Fruit fly (Drosophila melanogaster) whole organism, embryonic: Measurements from ENCODE around the gene CG3348.

Experiments used
- Ada2b ChIP-seq: fragments of 200-800 bp; sonication (Bioruptor generic); IDR thresholded peaks from 2 replicates; pipeline ENCODE4 v1.3.6; 2022; ENCODE audit warnings: missing biosample characterization, missing genetic modification characterization
- BEAF-32 ChIP-seq: fragments of 200-800 bp; sonication (Bioruptor generic); optimal IDR thresholded peaks from 3 replicates; lab custom pipeline; 2017; ENCODE audit warnings: missing biosample characterization, missing genetic modification characterization, mild to moderate bottlenecking, moderate library complexity, missing genetic modification reagents
- Bdp1 ChIP-seq: fragments of 200-800 bp; sonication (Bioruptor generic); optimal IDR thresholded peaks from 3 replicates; lab custom pipeline; 2016; ENCODE audit warnings: missing biosample characterization, missing genetic modification characterization
- CG10274 ChIP-seq: fragments of 200-800 bp; sonication (Bioruptor generic); optimal IDR thresholded peaks from 3 replicates; lab custom pipeline; 2017; ENCODE audit warnings: missing biosample characterization, mild to moderate bottlenecking, missing genetic modification characterization
- CG10654 ChIP-seq: fragments of 200-800 bp; sonication (Bioruptor generic); optimal IDR thresholded peaks from 2 replicates; lab custom pipeline; 2016; ENCODE audit warnings: missing biosample characterization, missing genetic modification characterization
- CG11093 ChIP-seq: fragments of 200-800 bp; sonication (Bioruptor generic); IDR thresholded peaks from 3 replicates; pipeline ENCODE4 v1.3.6; 2022; ENCODE audit warnings: missing biosample characterization, missing genetic modification characterization
- CG11504 ChIP-seq: fragments of 200-800 bp; sonication (Bioruptor generic); optimal IDR thresholded peaks from 3 replicates; lab custom pipeline; 2019; ENCODE audit warnings: missing biosample characterization, mild to moderate bottlenecking, missing genetic modification characterization, moderate library complexity
- CG12155 ChIP-seq: fragments of 200-800 bp; sonication (Bioruptor generic); optimal IDR thresholded peaks from 3 replicates; lab custom pipeline; 2016; ENCODE audit warnings: missing biosample characterization, missing genetic modification characterization
- CG13287 ChIP-seq: fragments of 200-800 bp; sonication (Bioruptor generic); IDR thresholded peaks from 2 replicates; pipeline ENCODE4 v1.3.6; 2022; ENCODE audit warnings: missing biosample characterization, missing genetic modification characterization; ENCODE audit not compliant: partially characterized antibody
- CG13296 ChIP-seq: fragments of 200-800 bp; sonication (Bioruptor generic); optimal IDR thresholded peaks from 3 replicates; lab custom pipeline; 2018; ENCODE audit warnings: missing biosample characterization, mild to moderate bottlenecking, missing genetic modification characterization
- CG13894 ChIP-seq: fragments of 200-800 bp; sonication (Bioruptor generic); optimal IDR thresholded peaks from 3 replicates; lab custom pipeline; 2018; ENCODE audit warnings: missing biosample characterization, mild to moderate bottlenecking, missing genetic modification characterization, moderate library complexity
- CG14050 ChIP-seq: fragments of 200-800 bp; sonication (Bioruptor generic); IDR thresholded peaks from 3 replicates; pipeline ENCODE4 v1.3.6; 2022; ENCODE audit warnings: missing biosample characterization, missing genetic modification characterization
- CG15073 ChIP-seq: fragments of 200-800 bp; sonication (Bioruptor generic); optimal IDR thresholded peaks from 2 replicates; lab custom pipeline; 2016; ENCODE audit warnings: missing biosample characterization, missing genetic modification characterization
- CG15479 ChIP-seq: fragments of 200-800 bp; sonication (Bioruptor generic); optimal IDR thresholded peaks from 3 replicates; lab custom pipeline; 2019; ENCODE audit warnings: missing biosample characterization, mild to moderate bottlenecking, missing genetic modification characterization, moderate library complexity
- CG15514 ChIP-seq: fragments of 200-800 bp; sonication (Bioruptor generic); optimal IDR thresholded peaks from 3 replicates; lab custom pipeline; 2017; ENCODE audit warnings: missing biosample characterization, missing genetic modification characterization, mild to moderate bottlenecking, moderate library complexity, missing genetic modification reagents
- CG17612 ChIP-seq: fragments of 200-800 bp; sonication (Bioruptor generic); IDR thresholded peaks from 2 replicates; pipeline ENCODE4 v1.3.6; 2022; ENCODE audit warnings: missing biosample characterization, missing genetic modification characterization
- CG18011 ChIP-seq: fragments of 200-800 bp; sonication (Bioruptor generic); optimal IDR thresholded peaks from 2 replicates; lab custom pipeline; 2017; ENCODE audit warnings: missing biosample characterization, missing genetic modification characterization, mild to moderate bottlenecking, moderate library complexity, missing genotype
- CG2875 ChIP-seq: fragments of 200-800 bp; sonication (Bioruptor generic); optimal IDR thresholded peaks from 2 replicates; lab custom pipeline; 2017; ENCODE audit warnings: missing biosample characterization, mild to moderate bottlenecking, missing genetic modification characterization, missing genetic modification reagents
- CG3065 ChIP-seq: fragments of 200-800 bp; sonication (Bioruptor generic); optimal IDR thresholded peaks from 2 replicates; lab custom pipeline; 2016; ENCODE audit warnings: missing biosample characterization, missing genetic modification characterization
- CG3281 ChIP-seq: fragments of 200-800 bp; sonication (Bioruptor generic); optimal IDR thresholded peaks from 3 replicates; lab custom pipeline; 2017; ENCODE audit warnings: missing biosample characterization, mild to moderate bottlenecking, missing genetic modification characterization
- CG34376 ChIP-seq: fragments of 200-800 bp; sonication (Bioruptor generic); optimal IDR thresholded peaks from 2 replicates; lab custom pipeline; 2018; ENCODE audit warnings: missing biosample characterization, mild to moderate bottlenecking, missing genetic modification characterization
- CG4328 ChIP-seq: fragments of 200-800 bp; sonication (Bioruptor generic); optimal IDR thresholded peaks from 3 replicates; lab custom pipeline; 2017; ENCODE audit warnings: missing biosample characterization, missing genetic modification reagents, missing genetic modification characterization
- CG4730 ChIP-seq: fragments of 200-800 bp; sonication (Bioruptor generic); IDR thresholded peaks from 2 replicates; pipeline ENCODE4 v1.3.6; 2022; ENCODE audit warnings: missing biosample characterization, missing genetic modification characterization
- CG6254 ChIP-seq: fragments of 200-800 bp; sonication (Bioruptor generic); optimal IDR thresholded peaks from 3 replicates; lab custom pipeline; 2017; ENCODE audit warnings: mild to moderate bottlenecking, missing biosample characterization, missing genetic modification reagents, missing genetic modification characterization
- CG7745 ChIP-seq: fragments of 200-800 bp; sonication (Bioruptor generic); optimal IDR thresholded peaks from 2 replicates; lab custom pipeline; 2018; ENCODE audit warnings: missing biosample characterization, mild to moderate bottlenecking, missing genetic modification characterization, moderate library complexity
- CG7987 ChIP-seq: fragments of 200-800 bp; sonication (Bioruptor generic); optimal IDR thresholded peaks from 2 replicates; lab custom pipeline; 2018; ENCODE audit warnings: missing biosample characterization, mild to moderate bottlenecking, missing genetic modification characterization, moderate library complexity
- CHES-1-like ChIP-seq: fragments of 200-800 bp; sonication (Bioruptor generic); optimal IDR thresholded peaks from 2 replicates; lab custom pipeline; 2016; ENCODE audit warnings: missing biosample characterization, missing genetic modification characterization
- CoRest ChIP-seq: fragments of 200-800 bp; sonication (Bioruptor generic); optimal IDR thresholded peaks from 3 replicates; lab custom pipeline; 2018; ENCODE audit warnings: missing biosample characterization, mild to moderate bottlenecking, missing genetic modification characterization, moderate library complexity
- GATAe ChIP-seq: fragments of 200-800 bp; sonication (Bioruptor generic); conservative IDR thresholded peaks from 2 replicates; pipeline ENCODE4 v1.3.6; 2022; ENCODE audit warnings: missing biosample characterization, missing genetic modification characterization
- HLH4C ChIP-seq: fragments of 200-800 bp; sonication (Bioruptor generic); IDR thresholded peaks from 3 replicates; pipeline ENCODE4 v1.3.6; 2022; ENCODE audit warnings: missing biosample characterization, missing genetic modification characterization; ENCODE audit not compliant: partially characterized antibody
- Hand ChIP-seq: fragments of 200-800 bp; sonication (Bioruptor generic); optimal IDR thresholded peaks from 2 replicates; lab custom pipeline; 2017; ENCODE audit warnings: mild to moderate bottlenecking, missing biosample characterization, missing genetic modification reagents, missing genetic modification characterization
- Hr3 ChIP-seq: fragments of 200-800 bp; sonication (Bioruptor generic); optimal IDR thresholded peaks from 3 replicates; lab custom pipeline; 2016; ENCODE audit warnings: missing biosample characterization, missing genetic modification characterization
- NC2β ChIP-seq: fragments of 200-800 bp; sonication (Bioruptor generic); optimal IDR thresholded peaks from 2 replicates; lab custom pipeline; 2016; ENCODE audit warnings: missing biosample characterization, missing genetic modification characterization
- Neu2 ChIP-seq: fragments of 200-800 bp; sonication (Bioruptor generic); optimal IDR thresholded peaks from 3 replicates; lab custom pipeline; 2016; ENCODE audit warnings: missing biosample characterization, missing genetic modification characterization, borderline replicate concordance
- Stat92E ChIP-seq, 3 experiments: fragments of >200 bp in 2 of 3; fragments of 200-800 bp in 1 of 3; sonication (Bioruptor generic) in 1 of 3; optimal IDR thresholded peaks; 2 replicates each; lab custom pipeline; 2017 to 2019; ENCODE audit warnings: missing biosample characterization in 3 of 3, missing genetic modification characterization in 3 of 3, mild to moderate bottlenecking in 1 of 3, moderate library complexity in 1 of 3
- Trl ChIP-seq, 3 experiments: fragments of >200 bp in 2 of 3; fragments of 200-800 bp in 1 of 3; sonication (Bioruptor generic) in 1 of 3; optimal IDR thresholded peaks; 2 replicates in 1 of 3; 3 replicates in 2 of 3; lab custom pipeline; 2016 to 2017; ENCODE audit warnings: missing biosample characterization in 1 of 3, missing genetic modification characterization in 1 of 3
- abd-A ChIP-seq: fragments of 200-800 bp; sonication (Bioruptor generic); optimal IDR thresholded peaks from 3 replicates; lab custom pipeline; 2019; ENCODE audit warnings: missing biosample characterization, mild to moderate bottlenecking, missing genetic modification characterization, moderate library complexity
- ash1 ChIP-seq: fragments of 200-800 bp; sonication (Bioruptor generic); optimal IDR thresholded peaks from 2 replicates; lab custom pipeline; 2018; ENCODE audit warnings: missing biosample characterization, mild to moderate bottlenecking, missing genetic modification characterization
- bbx ChIP-seq: fragments of 200-800 bp; sonication (Bioruptor generic); IDR thresholded peaks from 2 replicates; pipeline ENCODE4 v1.3.6; 2022; ENCODE audit warnings: missing biosample characterization, missing genetic modification characterization; ENCODE audit not compliant: partially characterized antibody
- bcd ChIP-seq: fragments of 200-800 bp; sonication (Bioruptor generic); optimal IDR thresholded peaks from 2 replicates; lab custom pipeline; 2017; ENCODE audit warnings: missing biosample characterization, mild to moderate bottlenecking, missing genetic modification characterization
- en ChIP-seq: fragments of 200-800 bp; sonication (Bioruptor generic); optimal IDR thresholded peaks from 2 replicates; lab custom pipeline; 2016; ENCODE audit warnings: missing biosample characterization, missing genetic modification characterization
- gce ChIP-seq: fragments of 200-800 bp; sonication (Bioruptor generic); IDR thresholded peaks from 3 replicates; pipeline ENCODE4 v1.3.6; 2022; ENCODE audit warnings: missing biosample characterization, missing genetic modification characterization
- grn ChIP-seq: fragments of 200-800 bp; sonication (Bioruptor generic); optimal IDR thresholded peaks from 3 replicates; lab custom pipeline; 2017; ENCODE audit warnings: missing biosample characterization, missing genetic modification characterization
- her ChIP-seq: fragments of 200-800 bp; sonication (Bioruptor generic); optimal IDR thresholded peaks from 2 replicates; lab custom pipeline; 2016; ENCODE audit warnings: missing biosample characterization, missing genetic modification characterization
- lab ChIP-seq: fragments of 200-800 bp; sonication (Bioruptor generic); optimal IDR thresholded peaks from 3 replicates; lab custom pipeline; 2017; ENCODE audit warnings: missing biosample characterization, missing genetic modification characterization, mild to moderate bottlenecking, moderate library complexity, missing genetic modification reagents
- pb ChIP-seq: fragments of 200-800 bp; sonication (Bioruptor generic); optimal IDR thresholded peaks from 3 replicates; lab custom pipeline; 2016; ENCODE audit warnings: missing biosample characterization, missing genetic modification characterization
- sd ChIP-seq: fragments of 200-800 bp; sonication (Bioruptor generic); optimal IDR thresholded peaks from 3 replicates; lab custom pipeline; 2018; ENCODE audit warnings: missing biosample characterization, mild to moderate bottlenecking, missing genetic modification characterization, moderate library complexity

CG3348 gene

DNA sequence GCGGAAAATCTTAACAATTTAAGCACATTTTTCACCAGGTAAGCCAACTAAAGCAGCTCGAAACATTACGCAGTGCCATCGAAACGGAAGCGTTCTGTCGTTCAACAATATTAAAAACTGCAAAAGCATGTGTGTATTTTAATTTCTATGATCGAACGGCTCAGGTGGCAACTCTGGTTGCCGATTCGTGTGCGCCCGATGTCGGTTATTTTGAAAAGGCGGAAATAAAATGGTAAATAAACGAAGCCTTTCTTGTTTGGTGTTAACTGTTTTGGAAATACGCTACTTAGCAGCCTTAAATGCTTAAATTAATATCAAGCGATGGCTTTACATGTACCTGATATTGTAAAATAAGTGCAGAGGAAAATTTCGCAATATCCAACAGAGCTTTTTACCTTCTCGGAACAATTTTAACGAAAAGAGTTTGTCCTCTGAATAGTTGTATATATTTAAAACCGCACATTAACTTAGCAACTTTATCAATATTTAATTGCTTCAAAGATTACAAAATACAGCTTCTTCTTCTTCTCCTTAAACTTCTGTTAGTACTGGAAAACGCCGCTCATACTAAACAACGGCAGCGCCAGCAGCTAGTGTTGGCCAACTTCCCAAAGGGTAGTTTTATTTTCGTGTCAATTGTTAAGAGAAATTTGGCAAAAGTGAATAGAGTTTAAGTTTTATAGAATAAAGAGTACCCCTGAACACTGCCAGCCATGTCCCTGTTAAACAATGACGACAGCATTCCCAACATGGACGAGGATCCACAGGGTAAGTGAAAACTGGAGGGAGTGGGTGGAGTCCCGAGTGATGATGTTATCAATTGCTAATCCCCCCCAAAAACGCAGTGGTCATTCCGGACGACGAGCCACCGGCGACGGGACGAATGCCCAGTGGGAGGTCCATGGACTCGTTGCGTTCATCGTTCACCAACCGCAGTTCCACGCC lies 18.6 kb downstream of the CG3348 start, which contains the start of gene CG5934 (continued):
- TF ChIP-seq CG2875 (GFP tag; lab: Kevin White, UChicago) (no peak), CG10274 (GFP tag; lab: Kevin White, UChicago) (no peak), CG11504 (tag; lab: Kevin White, UChicago) (no peak), Stat92E (GFP tag; optimal IDR thresholded peaks at IDR 0.05; lab: Kevin White, UChicago) (no peak), CG15514 (GFP tag; lab: Kevin White, UChicago) (no peak), bbx (GFP tag; lab: Robert Waterston, UW) (no peak), grn (peak; percentile 20), en (no peak), CG3065 (GFP tag; lab: Kevin White, UChicago) (no peak), Bdp1 (GFP tag; lab: Kevin White, UChicago) (no peak), CG15479 (GFP tag; lab: Kevin White, UChicago) (no peak), GATAe (GFP tag; lab: Robert Waterston, UW) (no peak), sd (tag; lab: Kevin White, UChicago) (no peak), CG13894 (tag; lab: Kevin White, UChicago) (no peak), bcd (peak; percentile 27), CHES-1-like (GFP tag; lab: Kevin White, UChicago) (peak; percentile 40), Hr3 (GFP tag; lab: Kevin White, UChicago) (peak; percentile 22), CG17612 (GFP tag; lab: Robert Waterston, UW) (no peak), CG3281 (GFP tag; lab: Kevin White, UChicago) (peak; percentile 29), CG14050 (GFP tag; lab: Robert Waterston, UW) (no peak), CG10654 (GFP tag; lab: Kevin White, UChicago) (peak; percentile 0), Trl (optimal IDR thresholded peaks at IDR 0.05; lab: Kevin White, UChicago) (no peak), Trl (GFP tag; optimal IDR thresholded peaks at IDR 0.05; lab: Kevin White, UChicago) (peak; percentile 61), pb (GFP tag; lab: Kevin White, UChicago) (no peak), ash1 (no peak), CG7745 (tag; lab: Kevin White, UChicago) (no peak), CG18011 (GFP tag; lab: Kevin White, UChicago) (no peak), CoRest (peak; percentile 50), CG34376 (GFP tag; lab: Kevin White, UChicago) (peak; percentile 35), Hand (GFP tag; lab: Kevin White, UChicago) (no peak), NC2β (GFP tag; lab: Kevin White, UChicago) (peak; percentile 13), CG11093 (GFP tag; lab: Robert Waterston, UW) (no peak), CG12155 (GFP tag; lab: Kevin White, UChicago) (peak; percentile 34), lab (GFP tag; lab: Kevin White, UChicago) (peak; percentile 45), her (GFP tag; lab: Kevin White, UChicago) (peak; percentile 31), CG7987 (GFP tag; lab: Kevin White, UChicago) (no peak), CG6254 (GFP tag; lab: Kevin White, UChicago) (no peak), Ada2b (GFP tag; lab: Robert Waterston, UW) (no peak), gce (GFP tag; lab: Robert Waterston, UW) (no peak), CG4730 (no peak), CG13296 (no peak), Neu2 (no peak), BEAF-32 (GFP tag; lab: Kevin White, UChicago) (peak; percentile 38), CG15073 (GFP tag; lab: Kevin White, UChicago) (no peak), abd-A (tag; lab: Kevin White, UChicago) (no peak), HLH4C (GFP tag; lab: Robert Waterston, UW) (0 out of 3 replicates have a peak, but pooled peaks have one; percentile 41), CG4328 (GFP tag; lab: Kevin White, UChicago) (no peak), CG13287 (GFP tag; lab: Robert Waterston, UW) (peak; percentile 24)
